Fruit fly (Drosophila melanogaster) whole organism, embryonic: ENCODE data around the gene ClC-a.

ENCODE experiments used
- Ada2b ChIP-seq: fragments of 200-800 bp; sonication (Bioruptor generic); IDR thresholded peaks from 2 replicates; pipeline ENCODE4 v1.3.6; 2022; ENCODE audit warnings: missing biosample characterization, missing genetic modification characterization
- B-H2 ChIP-seq: fragments of 200-800 bp; sonication (Bioruptor generic); optimal IDR thresholded peaks from 2 replicates; lab custom pipeline; 2018; ENCODE audit warnings: missing biosample characterization, mild to moderate bottlenecking, missing genetic modification characterization
- CG10209 ChIP-seq: fragments of 200-800 bp; sonication (Bioruptor generic); optimal IDR thresholded peaks from 3 replicates; lab custom pipeline; 2017; ENCODE audit warnings: missing biosample characterization, mild to moderate bottlenecking, missing genetic modification characterization, missing genetic modification reagents
- CG10543 ChIP-seq: fragments of 200-800 bp; sonication (Bioruptor generic); optimal IDR thresholded peaks from 3 replicates; lab custom pipeline; 2017; ENCODE audit warnings: missing biosample characterization, mild to moderate bottlenecking, missing genetic modification characterization, moderate library complexity
- CG10959 ChIP-seq: fragments of 200-800 bp; sonication (Bioruptor generic); IDR thresholded peaks from 2 replicates; pipeline ENCODE4 v1.3.6; 2022; ENCODE audit warnings: missing biosample characterization, missing genetic modification characterization
- CG11085 ChIP-seq: fragments of 200-800 bp; sonication (Bioruptor generic); IDR thresholded peaks from 2 replicates; pipeline ENCODE4 v1.3.6; 2022; ENCODE audit warnings: missing biosample characterization, missing genetic modification characterization
- CG11695 ChIP-seq: fragments of 200-800 bp; sonication (Bioruptor generic); IDR thresholded peaks from 3 replicates; pipeline ENCODE4 v1.3.6; 2022; ENCODE audit warnings: missing biosample characterization, missing genetic modification characterization
- CG13296 ChIP-seq: fragments of 200-800 bp; sonication (Bioruptor generic); optimal IDR thresholded peaks from 3 replicates; lab custom pipeline; 2018; ENCODE audit warnings: missing biosample characterization, mild to moderate bottlenecking, missing genetic modification characterization
- CG14710 ChIP-seq: fragments of 200-800 bp; sonication (Bioruptor generic); optimal IDR thresholded peaks from 3 replicates; lab custom pipeline; 2019; ENCODE audit warnings: missing biosample characterization, mild to moderate bottlenecking, missing genetic modification characterization, moderate library complexity
- CG17802 ChIP-seq: fragments of 200-800 bp; sonication (Bioruptor generic); optimal IDR thresholded peaks from 2 replicates; lab custom pipeline; 2018; ENCODE audit warnings: missing biosample characterization, mild to moderate bottlenecking, missing genetic modification characterization, moderate library complexity
- CG17829 ChIP-seq: fragments of 200-800 bp; optimal IDR thresholded peaks from 2 replicates; lab custom pipeline; 2019; ENCODE audit warnings: missing biosample characterization, mild to moderate bottlenecking, missing genetic modification characterization, moderate library complexity
- CG4360 ChIP-seq: fragments of 200-800 bp; sonication (Bioruptor generic); IDR thresholded peaks from 2 replicates; pipeline ENCODE4 v1.3.6; 2022; ENCODE audit warnings: missing biosample characterization, missing genetic modification characterization
- CG6813 ChIP-seq: fragments of 200-800 bp; sonication (Bioruptor generic); optimal IDR thresholded peaks from 2 replicates; lab custom pipeline; 2017; ENCODE audit warnings: missing biosample characterization, missing genetic modification characterization, mild to moderate bottlenecking, moderate library complexity, missing genetic modification reagents
- CG8388 ChIP-seq: fragments of 200-800 bp; sonication (Bioruptor generic); optimal IDR thresholded peaks from 2 replicates; lab custom pipeline; 2019; ENCODE audit warnings: missing biosample characterization, mild to moderate bottlenecking, missing genetic modification characterization, moderate library complexity
- Dip3 ChIP-seq: fragments of 200-800 bp; sonication (Bioruptor generic); optimal IDR thresholded peaks from 3 replicates; lab custom pipeline; 2016; ENCODE audit warnings: missing biosample characterization, missing genetic modification characterization
- Eip74EF ChIP-seq, 2 experiments: fragments of 200-800 bp in 1 of 2; fragments of >200 bp in 1 of 2; sonication (Bioruptor generic) in 1 of 2; optimal IDR thresholded peaks; 2 replicates each; lab custom pipeline; 2017 to 2019; ENCODE audit warnings: missing biosample characterization in 2 of 2, missing genetic modification characterization in 2 of 2, mild to moderate bottlenecking in 1 of 2, moderate library complexity in 1 of 2
- HLHmδ ChIP-seq: fragments of 200-800 bp; sonication (Bioruptor generic); optimal IDR thresholded peaks from 2 replicates; lab custom pipeline; 2018; ENCODE audit warnings: missing biosample characterization, mild to moderate bottlenecking, missing genetic modification characterization, moderate library complexity
- HmgD ChIP-seq: fragments of 200-800 bp; sonication (Bioruptor generic); optimal IDR thresholded peaks from 3 replicates; lab custom pipeline; 2016; ENCODE audit warnings: missing biosample characterization, missing genetic modification characterization
- Hsf ChIP-seq: fragments of 200-800 bp; sonication (Bioruptor generic); optimal IDR thresholded peaks from 3 replicates; lab custom pipeline; 2016; ENCODE audit warnings: missing biosample characterization, missing genetic modification characterization
- Meics ChIP-seq: fragments of 200-800 bp; sonication (Bioruptor generic); optimal IDR thresholded peaks from 2 replicates; lab custom pipeline; 2017; ENCODE audit warnings: missing biosample characterization, mild to moderate bottlenecking, missing genetic modification characterization
- NK7.1 ChIP-seq: fragments of 200-800 bp; sonication (Bioruptor generic); optimal IDR thresholded peaks from 3 replicates; lab custom pipeline; 2016; ENCODE audit warnings: missing biosample characterization, missing genetic modification characterization
- Sry-δ ChIP-seq: fragments of 200-800 bp; sonication (Bioruptor generic); optimal IDR thresholded peaks from 2 replicates; lab custom pipeline; 2016; ENCODE audit warnings: missing biosample characterization, missing genetic modification characterization
- Taf1 ChIP-seq: fragments of 200-800 bp; sonication (Bioruptor generic); IDR thresholded peaks from 2 replicates; pipeline ENCODE4 v1.3.6; 2022; ENCODE audit warnings: missing biosample characterization, missing genetic modification characterization
- ab ChIP-seq: fragments of 200-800 bp; sonication (Bioruptor generic); optimal IDR thresholded peaks from 2 replicates; lab custom pipeline; 2016; ENCODE audit warnings: missing biosample characterization, missing genetic modification characterization
- bowl ChIP-seq: fragments of 200-800 bp; sonication (Bioruptor generic); IDR thresholded peaks from 2 replicates; pipeline ENCODE4 v1.3.6; 2022; ENCODE audit warnings: missing biosample characterization, missing genetic modification characterization
- cad ChIP-seq: fragments of >200 bp; optimal IDR thresholded peaks from 2 replicates; lab custom pipeline; 2017; ENCODE audit warnings: missing biosample characterization, missing genetic modification characterization
- croc ChIP-seq: fragments of 200-800 bp; sonication (Bioruptor generic); conservative IDR thresholded peaks from 3 replicates; pipeline ENCODE4 v1.3.6; 2022; ENCODE audit warnings: missing biosample characterization, missing genetic modification characterization
- crp ChIP-seq, 2 experiments: fragments of 200-800 bp; sonication (Bioruptor generic); optimal IDR thresholded peaks; 2 replicates in 1 of 2; 3 replicates in 1 of 2; lab custom pipeline; 2017; ENCODE audit warnings: missing biosample characterization in 2 of 2, missing genetic modification characterization in 2 of 2, mild to moderate bottlenecking in 1 of 2, moderate library complexity in 1 of 2
- dpn ChIP-seq, 2 experiments: fragments of 200-800 bp; sonication (Bioruptor generic); optimal IDR thresholded peaks; 3 replicates each; lab custom pipeline; 2016; ENCODE audit warnings: missing biosample characterization in 2 of 2, missing genetic modification characterization in 2 of 2
- ems ChIP-seq: fragments of 200-800 bp; sonication (Bioruptor generic); optimal IDR thresholded peaks from 3 replicates; lab custom pipeline; 2016; ENCODE audit warnings: missing biosample characterization, missing genetic modification characterization
- eve ChIP-seq, 2 experiments: fragments of >200 bp; optimal IDR thresholded peaks; 2 replicates each; lab custom pipeline; 2017; ENCODE audit warnings: missing biosample characterization in 2 of 2, missing genetic modification characterization in 2 of 2
- ewg ChIP-seq: fragments of 200-800 bp; sonication (Bioruptor generic); optimal IDR thresholded peaks from 3 replicates; lab custom pipeline; 2017; ENCODE audit warnings: mild to moderate bottlenecking, missing biosample characterization, missing genetic modification reagents, missing genetic modification characterization
- gfzf ChIP-seq: fragments of 200-800 bp; sonication (Bioruptor generic); optimal IDR thresholded peaks from 2 replicates; lab custom pipeline; 2016; ENCODE audit warnings: missing biosample characterization, mild to moderate bottlenecking, missing genetic modification characterization, moderate library complexity
- hb ChIP-seq: fragments of 200-800 bp; sonication (Bioruptor generic); IDR thresholded peaks from 3 replicates; pipeline ENCODE4 v1.3.6; 2022; ENCODE audit warnings: missing biosample characterization, missing genetic modification characterization; ENCODE audit not compliant: partially characterized antibody
- jumu ChIP-seq: fragments of 200-800 bp; sonication (Bioruptor generic); optimal IDR thresholded peaks from 3 replicates; lab custom pipeline; 2016; ENCODE audit warnings: missing biosample characterization, missing genetic modification characterization
- kay ChIP-seq: fragments of 200-800 bp; sonication (Bioruptor generic); optimal IDR thresholded peaks from 2 replicates; lab custom pipeline; 2016; ENCODE audit warnings: missing biosample characterization, missing genetic modification characterization
- klu ChIP-seq: fragments of 200-800 bp; sonication (Bioruptor generic); IDR thresholded peaks from 2 replicates; pipeline ENCODE4 v1.3.6; 2022; ENCODE audit warnings: missing biosample characterization, missing genetic modification characterization
- pan ChIP-seq, 4 experiments: fragments of >200 bp in 3 of 4; fragments of 200-800 bp in 1 of 4; sonication (Bioruptor generic) in 1 of 4; optimal IDR thresholded peaks in 3 of 4; IDR thresholded peaks in 1 of 4; 2 replicates each; pipeline versions ENCODE4 v1.3.6 to Lab custom; 2017 to 2022; ENCODE audit warnings: missing biosample characterization in 2 of 4, missing genetic modification characterization in 2 of 4, mixed read lengths in 1 of 4
- pb ChIP-seq: fragments of 200-800 bp; sonication (Bioruptor generic); optimal IDR thresholded peaks from 3 replicates; lab custom pipeline; 2016; ENCODE audit warnings: missing biosample characterization, missing genetic modification characterization
- sens ChIP-seq: fragments of 200-800 bp; sonication (Bioruptor generic); peaks from one replicate; lab custom pipeline; 2016; ENCODE audit warnings: missing biosample characterization, missing genetic modification characterization
- sna ChIP-seq: fragments of 200-800 bp; sonication (Bioruptor generic); IDR thresholded peaks from 2 replicates; pipeline ENCODE4 v1.3.6; 2022; ENCODE audit warnings: missing biosample characterization, missing genetic modification characterization; ENCODE audit not compliant: partially characterized antibody
- sr ChIP-seq: fragments of 200-800 bp; sonication (Bioruptor generic); IDR thresholded peaks from 3 replicates; pipeline ENCODE4 v1.3.6; 2022; ENCODE audit warnings: missing biosample characterization, missing genetic modification characterization
- tgo ChIP-seq: fragments of 200-800 bp; sonication (Bioruptor generic); IDR thresholded peaks from 3 replicates; pipeline ENCODE4 v1.3.6; 2022; ENCODE audit warnings: missing biosample characterization, missing genetic modification characterization
- tio ChIP-seq: fragments of 200-800 bp; sonication (Bioruptor generic); optimal IDR thresholded peaks from 2 replicates; lab custom pipeline; 2017; ENCODE audit warnings: missing biosample characterization, missing genetic modification characterization, inconsistent platforms
- trem ChIP-seq: fragments of 200-800 bp; optimal IDR thresholded peaks from 3 replicates; lab custom pipeline; 2019; ENCODE audit warnings: missing biosample characterization, mild to moderate bottlenecking, missing genetic modification characterization, moderate library complexity
- vnd ChIP-seq: fragments of 200-800 bp; sonication (Bioruptor generic); IDR thresholded peaks from 3 replicates; pipeline ENCODE4 v1.3.6; 2022; ENCODE audit warnings: missing biosample characterization, missing genetic modification characterization; ENCODE audit not compliant: partially characterized antibody
- zen ChIP-seq: fragments of 200-800 bp; sonication (Bioruptor generic); optimal IDR thresholded peaks from 3 replicates; lab custom pipeline; 2018; ENCODE audit warnings: missing biosample characterization, mild to moderate bottlenecking, missing genetic modification characterization, moderate library complexity

ClC-a gene

dm6 chr3R:11778012-11778865 is 34.8 kb downstream of the ClC-a start (continued):
- TF ChIP-seq Hsf, result peak; percentile 18
- TF ChIP-seq Eip74EF (GFP tag; optimal IDR thresholded peaks at IDR 0.05; lab: Kevin White, UChicago), result peak in 1 of 2 experiments; percentile 71
- TF ChIP-seq CG6813, result peak; percentile 74
- peak; percentile 41 for TF ChIP-seq CG13296
- no peak; the same call in 1 of the 2 replicates for TF ChIP-seq CG4360 (GFP tag; lab: Robert Waterston, UW)
- TF ChIP-seq dpn (GFP tag; optimal IDR thresholded peaks at IDR 0.05; lab: Kevin White, UChicago), result peak in 1 of 2 experiments; percentile 61
- peak; percentile 57 for TF ChIP-seq ewg (GFP tag; lab: Kevin White, UChicago)
- TF ChIP-seq HmgD (GFP tag; lab: Kevin White, UChicago), result peak; percentile 81
- peak; percentile 4 for TF ChIP-seq zen (tag; lab: Kevin White, UChicago)
- TF ChIP-seq NK7.1 (GFP tag; lab: Kevin White, UChicago), result no peak
- peak; percentile 50 for TF ChIP-seq CG17829 (tag; lab: Kevin White, UChicago)
- TF ChIP-seq pan (optimal IDR thresholded peaks at IDR 0.05; lab: Kevin White, UChicago), result peak in 1 of 2 experiments; percentile 86
- peak in 1 of 2 experiments; percentile 84 for TF ChIP-seq pan (GFP tag; optimal IDR thresholded peaks at IDR 0.05 in 1 of 2, IDR thresholded peaks at IDR 0.05 in 1 of 2)
- peak; percentile 69 for TF ChIP-seq CG14710
- no peak for TF ChIP-seq Taf1 (GFP tag; lab: Robert Waterston, UW)
- TF ChIP-seq B-H2 (GFP tag; lab: Kevin White, UChicago), result no peak
- peak; percentile 0 for TF ChIP-seq CG17802 (tag; lab: Kevin White, UChicago)
- peak; percentile 41; the same call in 1 of the 2 replicates for TF ChIP-seq bowl
- peak; percentile 66 for TF ChIP-seq Meics (GFP tag; lab: Kevin White, UChicago)
- peak; percentile 37; the same call in 1 of the 3 replicates for TF ChIP-seq CG11695 (GFP tag; lab: Robert Waterston, UW)
- peak; percentile 73 for TF ChIP-seq CG10543 (GFP tag; lab: Kevin White, UChicago)
- TF ChIP-seq gfzf, result no peak
- TF ChIP-seq pb (GFP tag; lab: Kevin White, UChicago), result no peak
- TF ChIP-seq sna (GFP tag; lab: Robert Waterston, UW), result peak; percentile 40; the same call in 1 of the 2 replicates
- TF ChIP-seq Dip3, result no peak
- peak; percentile 45 for TF ChIP-seq jumu (GFP tag; lab: Kevin White, UChicago)
- TF ChIP-seq eve (GFP tag; optimal IDR thresholded peaks at IDR 0.05; lab: Kevin White, UChicago), result peak in 1 of 2 experiments; percentile 94
- TF ChIP-seq CG10959, result no peak
- peak; percentile 30 for TF ChIP-seq ab (GFP tag; lab: Kevin White, UChicago)
- no peak for TF ChIP-seq Sry-δ (GFP tag; lab: Kevin White, UChicago)
- peak; percentile 94 for TF ChIP-seq sens
- peak; percentile 71 for TF ChIP-seq CG10209 (GFP tag; lab: Kevin White, UChicago)
- TF ChIP-seq CG11085 (GFP tag; lab: Robert Waterston, UW), result 0 out of 2 replicates have a peak, but pooled peaks have one; percentile 15
- TF ChIP-seq vnd (GFP tag; lab: Robert Waterston, UW), result 0 out of 3 replicates have a peak, but pooled peaks have one; percentile 25
- no peak for TF ChIP-seq hb
- no peak for TF ChIP-seq Ada2b (GFP tag; lab: Robert Waterston, UW)
- peak; percentile 57; the same call in 2 of the 3 replicates for TF ChIP-seq tgo
- peak in 1 of 2 experiments; percentile 13 for TF ChIP-seq crp (GFP tag; optimal IDR thresholded peaks at IDR 0.05; lab: Kevin White, UChicago)
- no peak for TF ChIP-seq klu (GFP tag; lab: Robert Waterston, UW)
- no peak for TF ChIP-seq cad (GFP tag; lab: Kevin White, UChicago)
- peak; percentile 86 for TF ChIP-seq HLHmδ (GFP tag; lab: Kevin White, UChicago)
- TF ChIP-seq trem (tag; lab: Kevin White, UChicago), result no peak
- TF ChIP-seq kay, result peak; percentile 13
- TF ChIP-seq tio (GFP tag; lab: Kevin White, UChicago), result peak; percentile 79
- TF ChIP-seq CG8388 (GFP tag; lab: Kevin White, UChicago), result peak; percentile 44
- no peak for TF ChIP-seq ems
- no peak; the same call in 2 of the 3 replicates for TF ChIP-seq croc
- no peak for TF ChIP-seq sr (GFP tag; lab: Robert Waterston, UW)
